Worm (Caenorhabditis elegans) whole organism, L3 larva: ENCODE results near the gene T28D6.5.

ENCODE experiments used
- ama-1 ChIP-seq: fragments of 150-350 bp; optimal IDR thresholded peaks from 2 replicates; lab custom pipeline; 2018
- elt-3 ChIP-seq, 3 experiments: fragments of 150-350 bp in 1 of 3; sonication (generic microtip) in 2 of 3; optimal IDR thresholded peaks; 2 replicates in 2 of 3; 4 replicates in 1 of 3; lab custom pipeline; 2014 to 2017; ENCODE audit warnings: missing biosample characterization in 3 of 3, missing genetic modification characterization in 3 of 3
- nfya-1 ChIP-seq: sonication (generic microtip); optimal IDR thresholded peaks from 2 replicates; lab custom pipeline; 2017; ENCODE audit warnings: missing genetic modification characterization, mild to moderate bottlenecking, missing compliant biosample characterization, antibody characterized with exemption, moderate library complexity; ENCODE audit not compliant: insufficient read depth
- ztf-4 ChIP-seq: fragments of 150-350 bp; optimal IDR thresholded peaks from 2 replicates; lab custom pipeline; 2014; ENCODE audit warnings: missing biosample characterization, missing genetic modification characterization

- TF ChIP-seq ama-1 (lab: Kevin White, UChicago), result no peak
- TF ChIP-seq nfya-1 (tag; lab: Kevin White, UChicago), result no peak
- TF ChIP-seq elt-3 (tag; optimal IDR thresholded peaks at IDR 0.05; lab: Kevin White, UChicago), result no peak
- no peak for TF ChIP-seq ztf-4 (tag; lab: Kevin White, UChicago)
Observed at ce11 chrIII:11362915-11363314, 29.4 kb downstream of the T28D6.5 start.
